Fruit fly (Drosophila melanogaster): Measurements from ENCODE around the gene CG6420.

dm6 chr3R:26724977-26725612, at the start of gene CG6420:
- TF ChIP-seq Mio (GFP tag; optimal IDR thresholded peaks at IDR 0.05) (no peak), fru (GFP tag; optimal IDR thresholded peaks at IDR 0.05) (no peak), rgr (GFP tag; optimal IDR thresholded peaks at IDR 0.05) (no peak), pan (optimal IDR thresholded peaks at IDR 0.05) (no peak), sv (GFP tag; optimal IDR thresholded peaks at IDR 0.05) (no peak), OdsH (GFP tag; optimal IDR thresholded peaks at IDR 0.05) (no peak), h (GFP tag; optimal IDR thresholded peaks at IDR 0.05) (peak; percentile 36), usp (GFP tag; optimal IDR thresholded peaks at IDR 0.05) (no peak), Dfd (GFP tag; optimal IDR thresholded peaks at IDR 0.05) (no peak), psq (GFP tag; optimal IDR thresholded peaks at IDR 0.05) (no peak)

Measured in whole organism, wandering third instar larva.